Fruit fly (Drosophila melanogaster): Measurements from ENCODE around the gene CG43145.

CG43145 gene

DNA sequence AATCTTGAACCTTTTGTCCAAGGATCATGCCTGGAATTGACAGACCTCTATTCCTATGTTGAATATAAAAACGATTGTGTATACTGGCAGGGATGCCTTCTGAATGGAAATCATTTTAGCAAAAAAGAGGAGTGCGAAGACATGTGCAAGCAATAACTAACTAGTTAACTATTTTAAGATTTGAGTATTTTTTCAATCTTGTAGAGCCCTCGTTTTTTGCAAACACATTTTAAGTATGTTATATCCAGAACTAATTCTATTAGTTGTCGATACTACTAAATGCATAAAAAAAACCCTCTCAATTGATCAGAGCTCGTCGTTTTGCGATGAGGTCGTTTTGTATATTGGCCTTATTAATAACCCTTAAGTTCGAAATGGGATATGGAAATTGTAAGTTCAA lies 1.3 kb upstream of the CG43145 start, which contains the start of gene Sfp24C1:
Sfp24C1 (plus strand) TSS at position 301 of the 400 bp plus-strand sequence.
- TF ChIP-seq CG14050 (GFP tag; IDR thresholded peaks at IDR 0.05) (no peak), Stat92E (GFP tag; optimal IDR thresholded peaks at IDR 0.05) (no peak), CG7372 (GFP tag; IDR thresholded peaks at IDR 0.05) (no peak), CG6654 (GFP tag; optimal IDR thresholded peaks at IDR 0.05) (no peak), Ptx1 (GFP tag; IDR thresholded peaks at IDR 0.05) (no peak), CG8765 (GFP tag; IDR thresholded peaks at IDR 0.05) (no peak), az2 (GFP tag; optimal IDR thresholded peaks at IDR 0.05) (no peak), al (GFP tag; IDR thresholded peaks at IDR 0.05) (no peak), CG10565 (GFP tag; optimal IDR thresholded peaks at IDR 0.05) (no peak), CG1832 (GFP tag; optimal IDR thresholded peaks at IDR 0.05) (no peak), br (optimal IDR thresholded peaks at IDR 0.05) (no peak), CG12391 (tag; optimal IDR thresholded peaks at IDR 0.05) (no peak), lmd (GFP tag; IDR thresholded peaks at IDR 0.05) (no peak), zfh2 (GFP tag; optimal IDR thresholded peaks at IDR 0.05) (no peak)

DNA sequence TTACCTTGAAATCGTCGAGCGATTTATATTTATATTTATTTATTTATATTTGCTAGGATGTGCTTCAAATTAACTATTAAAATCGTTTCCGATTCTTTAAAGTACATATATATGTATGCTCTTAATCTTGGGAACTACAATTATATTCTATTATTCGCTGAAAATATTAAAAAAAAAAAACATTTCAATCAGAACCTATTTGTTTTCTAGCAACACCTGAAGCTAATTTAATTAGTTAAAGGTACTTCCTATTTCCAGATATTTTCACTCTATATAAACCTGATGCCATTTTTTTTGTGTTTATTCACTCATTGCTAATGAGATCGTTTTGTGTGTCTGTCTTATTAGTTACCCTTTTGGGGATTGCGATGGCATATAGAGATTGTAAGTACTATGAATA lies 636 bp upstream of the CG43145 start, which contains the start of gene CG42467:
CG42467 (plus strand) TSS at position 301 of the 400 bp plus-strand sequence.
- TF ChIP-seq CG12155 (GFP tag; optimal IDR thresholded peaks at IDR 0.05): no peak
- TF ChIP-seq trh (GFP tag; optimal IDR thresholded peaks at IDR 0.05): no peak
- no peak for TF ChIP-seq Dref (GFP tag; IDR thresholded peaks at IDR 0.05)
- TF ChIP-seq maf-S (GFP tag; optimal IDR thresholded peaks at IDR 0.05): no peak
- no peak for TF ChIP-seq CG12659 (GFP tag; optimal IDR thresholded peaks at IDR 0.05)
- TF ChIP-seq sqz (GFP tag; optimal IDR thresholded peaks at IDR 0.05): no peak
- TF ChIP-seq CG7357 (GFP tag; IDR thresholded peaks at IDR 0.05): no peak
- no peak for TF ChIP-seq Scr (GFP tag; IDR thresholded peaks at IDR 0.05; ENCODE audit: partially characterized antibody)
- TF ChIP-seq Side (GFP tag; optimal IDR thresholded peaks at IDR 0.05): no peak
- no peak for TF ChIP-seq ham (GFP tag; IDR thresholded peaks at IDR 0.05)
- no peak for TF ChIP-seq CG6813 (GFP tag; optimal IDR thresholded peaks at IDR 0.05)
- no peak for TF ChIP-seq fd96Cb (tag; optimal IDR thresholded peaks at IDR 0.05)
- no peak for TF ChIP-seq CkIIα-i1 (GFP tag; IDR thresholded peaks at IDR 0.05)
- no peak for TF ChIP-seq fd102C (GFP tag; optimal IDR thresholded peaks at IDR 0.05)
- no peak for TF ChIP-seq mam (GFP tag; optimal IDR thresholded peaks at IDR 0.05)

DNA sequence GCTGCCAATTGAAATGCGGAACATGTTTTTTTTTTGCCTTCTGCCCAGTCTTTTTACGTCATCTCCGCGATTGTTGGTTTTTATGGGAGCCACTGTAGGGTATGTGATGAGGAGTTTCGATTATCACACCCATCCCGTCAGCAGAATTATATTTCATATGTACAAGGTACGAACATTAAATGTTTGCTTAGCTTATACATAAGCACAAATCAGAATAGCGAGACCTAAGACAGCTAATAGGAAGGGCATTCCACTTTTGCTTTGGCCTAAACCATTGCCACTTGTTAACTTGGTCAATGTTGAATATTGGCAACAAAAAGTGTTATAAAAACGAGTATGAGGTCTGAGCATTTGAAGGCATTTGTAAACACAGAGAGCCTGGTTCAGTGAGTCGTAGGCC lies 1.6 kb downstream of the CG43145 start, which contains the start of gene CG2816:
CG2816 (plus strand) TSS at position 400 of the 400 bp plus-strand sequence.
- TF ChIP-seq CG10431 (GFP tag; optimal IDR thresholded peaks at IDR 0.05) (no peak), dimm (GFP tag; IDR thresholded peaks at IDR 0.05) (no peak), CG2889 (GFP tag; IDR thresholded peaks at IDR 0.05) (peak; percentile 76; the same call in 2 of the 3 replicates), cg (GFP tag; optimal IDR thresholded peaks at IDR 0.05) (no peak), Mrtf (GFP tag; IDR thresholded peaks at IDR 0.05) (peak; percentile 78; the same call in 2 of the 3 replicates), CG4404 (GFP tag; IDR thresholded peaks at IDR 0.05) (no peak), CrebB (tag; optimal IDR thresholded peaks at IDR 0.05) (peak; percentile 70), schlank (tag; optimal IDR thresholded peaks at IDR 0.05) (peak; percentile 68), Oli (tag; optimal IDR thresholded peaks at IDR 0.05) (peak; percentile 42), run (tag; optimal IDR thresholded peaks at IDR 0.05) (no peak), CG17385 (GFP tag; optimal IDR thresholded peaks at IDR 0.05) (peak; percentile 45), CG8924 (tag; optimal IDR thresholded peaks at IDR 0.05) (peak; percentile 64), pan (optimal IDR thresholded peaks at IDR 0.05) (no peak), pan (GFP tag; optimal IDR thresholded peaks at IDR 0.05 in 1 of 2, IDR thresholded peaks at IDR 0.05 in 1 of 2) (peak in 1 of 2 experiments; percentile 60), BtbVII (GFP tag; optimal IDR thresholded peaks at IDR 0.05) (peak; percentile 33), zen2 (GFP tag; IDR thresholded peaks at IDR 0.05; ENCODE audit: partially characterized antibody) (no peak), CG17802 (tag; optimal IDR thresholded peaks at IDR 0.05) (no peak), bowl (GFP tag; IDR thresholded peaks at IDR 0.05) (no peak), cas (GFP tag; IDR thresholded peaks at IDR 0.05) (peak; percentile 75; the same call in 1 of the 2 replicates), HmgZ (tag; optimal IDR thresholded peaks at IDR 0.05) (peak; percentile 40), CG6175 (GFP tag; IDR thresholded peaks at IDR 0.05) (no peak), CG2199 (GFP tag; IDR thresholded peaks at IDR 0.05) (no peak)
